Worm (Caenorhabditis elegans): ENCODE data around the gene clec-72.

clec-72 gene

DNA sequence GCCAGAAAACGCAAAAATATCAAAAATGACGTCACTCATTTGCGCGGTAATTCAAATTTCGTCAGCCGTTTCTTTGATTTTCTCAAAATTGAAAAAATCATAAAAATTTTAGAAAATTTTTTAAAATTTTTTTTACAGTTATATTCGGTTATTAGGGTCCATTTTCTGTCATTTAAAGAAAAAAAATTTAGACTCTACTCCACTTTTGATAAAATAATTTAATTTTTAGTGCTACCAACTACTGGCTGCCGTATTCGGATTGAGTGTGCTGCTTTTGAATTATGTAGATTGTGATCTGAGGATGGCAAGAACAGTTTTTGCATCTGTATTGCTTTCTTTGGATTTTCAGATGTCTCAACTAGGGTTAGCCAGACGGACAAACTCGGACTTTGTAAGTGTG lies 18.0 kb downstream of the clec-72 start, which contains the start of gene Y46C8AM.1:
TSS of gene Y46C8AM.1 (plus strand) at position 301 of the 400 bp plus-strand sequence.
- TF ChIP-seq ztf-16 (tag; optimal IDR thresholded peaks at IDR 0.05) (no peak), hlh-6 (tag; optimal IDR thresholded peaks at IDR 0.05) (no peak), unc-55 (GFP tag; optimal IDR thresholded peaks at IDR 0.05) (no peak), elt-4 (tag; optimal IDR thresholded peaks at IDR 0.05) (no peak), ceh-9 (tag; optimal IDR thresholded peaks at IDR 0.05) (no peak), ceh-6 (GFP tag; optimal IDR thresholded peaks at IDR 0.05) (no peak), ceh-31 (tag; optimal IDR thresholded peaks at IDR 0.05) (no peak), T23F11.4 (GFP tag; optimal IDR thresholded peaks at IDR 0.05) (no peak), syd-9 (tag; optimal IDR thresholded peaks at IDR 0.05) (no peak)

- TF ChIP-seq nfya-1 (tag; optimal IDR thresholded peaks at IDR 0.05) = no peak
- no peak for TF ChIP-seq syd-9 (tag; optimal IDR thresholded peaks at IDR 0.05)
- TF ChIP-seq gmeb-2 (tag; optimal IDR thresholded peaks at IDR 0.05) = no peak
- no peak for TF ChIP-seq sdc-2 (tag; optimal IDR thresholded peaks at IDR 0.05)
- no peak for TF ChIP-seq ref-2 (tag; optimal IDR thresholded peaks at IDR 0.05)
- TF ChIP-seq zip-5 (tag; optimal IDR thresholded peaks at IDR 0.05) = no peak
Observed at ce11 chrIV:3963498-3963897, 18.9 kb downstream of the clec-72 start.

DNA sequence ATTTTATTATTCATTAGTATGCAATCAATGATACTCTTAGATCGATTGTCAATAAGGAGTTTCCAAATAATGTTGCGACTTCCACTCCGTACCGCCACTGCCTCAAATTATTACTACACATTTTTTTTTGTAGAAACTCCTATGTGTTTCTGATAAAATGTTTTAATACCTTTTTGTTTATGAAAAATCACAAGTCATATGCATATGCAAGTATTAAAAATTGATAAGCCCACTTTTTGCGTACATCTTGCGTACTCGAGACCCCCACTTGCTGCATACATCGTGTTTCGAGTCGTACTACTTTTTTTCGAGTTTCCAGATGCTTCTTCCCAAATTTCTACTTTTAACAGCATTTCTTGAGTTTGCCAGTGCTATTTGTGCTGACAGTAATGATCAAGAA lies 20.4 kb downstream of the clec-72 start, which contains the start of gene clec-76:
TSS of gene clec-76 (plus strand) at position 234 of the 400 bp plus-strand sequence.
- TF ChIP-seq pros-1 (tag; optimal IDR thresholded peaks at IDR 0.05) = no peak
- no peak for TF ChIP-seq pax-1 (tag; optimal IDR thresholded peaks at IDR 0.05)
- no peak for TF ChIP-seq K09A11.1 (tag; optimal IDR thresholded peaks at IDR 0.05; ENCODE audit: insufficient read depth)
- TF ChIP-seq unc-55 (GFP tag; optimal IDR thresholded peaks at IDR 0.05) = no peak
- TF ChIP-seq hlh-8 (tag; optimal IDR thresholded peaks at IDR 0.05) = no peak
- TF ChIP-seq elt-2 (tag; optimal IDR thresholded peaks at IDR 0.05) = no peak
- no peak for TF ChIP-seq ahr-1 (tag; optimal IDR thresholded peaks at IDR 0.05)
- TF ChIP-seq hlh-15 (tag; optimal IDR thresholded peaks at IDR 0.05) = no peak
- TF ChIP-seq C38D4.7 (GFP tag; optimal IDR thresholded peaks at IDR 0.05) = no peak
- TF ChIP-seq fkh-6 (tag; optimal IDR thresholded peaks at IDR 0.05) = no peak
- TF ChIP-seq madf-2 (tag; optimal IDR thresholded peaks at IDR 0.05) = no peak
- TF ChIP-seq sox-2 (GFP tag; IDR thresholded peaks at IDR 0.05) = no peak
- TF ChIP-seq ref-2 (tag; optimal IDR thresholded peaks at IDR 0.05) = no peak
- no peak for TF ChIP-seq che-1 (tag; optimal IDR thresholded peaks at IDR 0.05)
- no peak for TF ChIP-seq ceh-22 (tag; optimal IDR thresholded peaks at IDR 0.05)
- TF ChIP-seq nhr-232 (tag; optimal IDR thresholded peaks at IDR 0.05) = no peak
- no peak for TF ChIP-seq ceh-14 (tag; optimal IDR thresholded peaks at IDR 0.05)
- TF ChIP-seq gmeb-2 (tag; optimal IDR thresholded peaks at IDR 0.05) = no peak

DNA sequence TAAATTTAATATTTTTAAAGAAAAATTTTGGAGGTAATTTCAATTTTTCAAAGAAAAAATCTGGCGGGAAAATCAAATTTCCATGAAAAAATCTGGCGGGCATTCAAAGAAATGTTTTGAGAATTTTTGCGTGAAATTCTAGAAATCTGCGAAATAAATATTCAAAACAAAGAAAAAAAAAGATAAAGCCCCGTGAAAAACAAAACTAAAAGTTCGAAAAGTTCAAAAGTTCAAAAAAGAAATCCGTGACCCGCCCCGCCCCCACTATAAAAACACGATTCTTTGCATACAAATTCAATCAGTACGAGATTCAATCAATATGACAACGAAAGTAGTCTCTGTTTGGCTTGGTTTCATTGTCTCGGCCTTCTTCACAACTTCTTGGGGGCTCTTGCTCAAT lies 28.4 kb downstream of the clec-72 start, which contains the start of gene clec-79:
TSS of gene clec-79 (plus strand) at position 301 of the 400 bp plus-strand sequence.
- TF ChIP-seq ceh-6 (GFP tag; optimal IDR thresholded peaks at IDR 0.05) (no peak), ttx-3 (tag; optimal IDR thresholded peaks at IDR 0.05) (no peak), unc-86 (tag; optimal IDR thresholded peaks at IDR 0.05) (no peak), mec-3 (tag; optimal IDR thresholded peaks at IDR 0.05; ENCODE audit: borderline replicate concordance) (no peak), zip-5 (tag; optimal IDR thresholded peaks at IDR 0.05) (no peak), hlh-13 (GFP tag; optimal IDR thresholded peaks at IDR 0.05) (no peak), hlh-15 (tag; optimal IDR thresholded peaks at IDR 0.05) (no peak), gmeb-2 (tag; optimal IDR thresholded peaks at IDR 0.05) (no peak), pat-9 (tag; optimal IDR thresholded peaks at IDR 0.05) (no peak)

ce11 chrIV:3977965-3978523 lies 33.4 kb downstream of the clec-72 start, which contains the start of gene srh-220:
srh-220 (minus strand) TSS chrIV:3978015.
- TF ChIP-seq dmd-4 (tag; optimal IDR thresholded peaks at IDR 0.05; ENCODE audit: borderline replicate concordance) (no peak), pax-1 (tag; optimal IDR thresholded peaks at IDR 0.05) (no peak), hlh-6 (tag; optimal IDR thresholded peaks at IDR 0.05) (no peak), ceh-24 (tag; optimal IDR thresholded peaks at IDR 0.05) (no peak)

Measured in whole organism, late embryonic.